Fruit fly (Drosophila melanogaster) S2 (cell line): ENCODE measurements around the gene CG42536.

Experiments used
- CG8478 ChIP-seq: fragments of >200 bp; optimal IDR thresholded peaks from 2 replicates; lab custom pipeline; 2018
- CTCF ChIP-seq, 2 experiments: fragments of >200 bp; optimal IDR thresholded peaks; 2 replicates each; lab custom pipeline; 2018

- TF ChIP-seq CTCF (optimal IDR thresholded peaks at IDR 0.05; lab: Kevin White, UChicago) (no peak), CG8478 (lab: Kevin White, UChicago) (no peak)
Observed at dm6 chr3L:10648431-10648830, 18.6 kb upstream of the CG42536 start.
